Fruit fly (Drosophila melanogaster) whole organism, embryonic: Measurements from ENCODE around the gene Nlg2.

Experiments
- CG11723 ChIP-seq: fragments of 200-800 bp; sonication (Bioruptor generic); optimal IDR thresholded peaks from 2 replicates; lab custom pipeline; 2017; ENCODE audit warnings: missing biosample characterization, mild to moderate bottlenecking, missing genetic modification characterization
- CG12299 ChIP-seq: fragments of 200-800 bp; sonication (Bioruptor generic); optimal IDR thresholded peaks from 2 replicates; lab custom pipeline; 2018; ENCODE audit warnings: missing biosample characterization, mild to moderate bottlenecking, missing genetic modification characterization
- CG12942 ChIP-seq: fragments of 200-800 bp; sonication (Bioruptor generic); optimal IDR thresholded peaks from 3 replicates; lab custom pipeline; 2016; ENCODE audit warnings: missing biosample characterization, missing genetic modification characterization
- CG13287 ChIP-seq: fragments of 200-800 bp; sonication (Bioruptor generic); IDR thresholded peaks from 2 replicates; pipeline ENCODE4 v1.3.6; 2022; ENCODE audit warnings: missing biosample characterization, missing genetic modification characterization; ENCODE audit not compliant: partially characterized antibody
- CG15696 ChIP-seq: fragments of 200-800 bp; sonication (Bioruptor generic); optimal IDR thresholded peaks from 2 replicates; lab custom pipeline; 2019; ENCODE audit warnings: missing biosample characterization, mild to moderate bottlenecking, missing genetic modification characterization, moderate library complexity
- CG30403 ChIP-seq: fragments of 200-800 bp; sonication (Bioruptor generic); optimal IDR thresholded peaks from 3 replicates; lab custom pipeline; 2016; ENCODE audit warnings: missing biosample characterization, missing genetic modification characterization
- CG3281 ChIP-seq: fragments of 200-800 bp; sonication (Bioruptor generic); optimal IDR thresholded peaks from 3 replicates; lab custom pipeline; 2017; ENCODE audit warnings: missing biosample characterization, mild to moderate bottlenecking, missing genetic modification characterization
- CG33213 ChIP-seq: fragments of 200-800 bp; sonication (Bioruptor generic); optimal IDR thresholded peaks from 3 replicates; lab custom pipeline; 2016; ENCODE audit warnings: missing biosample characterization, missing genetic modification characterization
- CG34376 ChIP-seq: fragments of 200-800 bp; sonication (Bioruptor generic); optimal IDR thresholded peaks from 2 replicates; lab custom pipeline; 2018; ENCODE audit warnings: missing biosample characterization, mild to moderate bottlenecking, missing genetic modification characterization
- CG4424 ChIP-seq: fragments of 200-800 bp; sonication (Bioruptor generic); optimal IDR thresholded peaks from 3 replicates; lab custom pipeline; 2016; ENCODE audit warnings: missing biosample characterization, missing genetic modification characterization
- CG4617 ChIP-seq: fragments of 200-800 bp; sonication (Bioruptor generic); optimal IDR thresholded peaks from 3 replicates; lab custom pipeline; 2016; ENCODE audit warnings: missing biosample characterization, missing genetic modification characterization, borderline replicate concordance
- CG5245 ChIP-seq: fragments of 200-800 bp; sonication (Bioruptor generic); optimal IDR thresholded peaks from 3 replicates; lab custom pipeline; 2016; ENCODE audit warnings: missing biosample characterization, missing genetic modification characterization
- CG8290 ChIP-seq, 3 experiments: fragments of 200-800 bp; sonication (Bioruptor generic); optimal IDR thresholded peaks; 2 replicates each; lab custom pipeline; 2016 to 2019; ENCODE audit warnings: missing biosample characterization in 3 of 3, missing genetic modification characterization in 3 of 3, mild to moderate bottlenecking in 2 of 3, moderate library complexity in 1 of 3
- CG8359 ChIP-seq: fragments of 200-800 bp; sonication (Bioruptor generic); optimal IDR thresholded peaks from 2 replicates; lab custom pipeline; 2017; ENCODE audit warnings: missing biosample characterization, mild to moderate bottlenecking, missing genetic modification characterization, borderline replicate concordance
- CG8924 ChIP-seq: fragments of 200-800 bp; optimal IDR thresholded peaks from 3 replicates; lab custom pipeline; 2019; ENCODE audit warnings: missing biosample characterization, mild to moderate bottlenecking, missing genetic modification characterization, moderate library complexity
- CG9797 ChIP-seq: fragments of 200-800 bp; sonication (Bioruptor generic); optimal IDR thresholded peaks from 3 replicates; lab custom pipeline; 2018; ENCODE audit warnings: missing biosample characterization, mild to moderate bottlenecking, missing genetic modification characterization
- Dad ChIP-seq: fragments of 200-800 bp; sonication (Bioruptor generic); optimal IDR thresholded peaks from 3 replicates; lab custom pipeline; 2016; ENCODE audit warnings: missing biosample characterization, missing genetic modification characterization
- Dbx ChIP-seq: fragments of 200-800 bp; sonication (Bioruptor generic); IDR thresholded peaks from 3 replicates; pipeline ENCODE4 v1.3.6; 2022; ENCODE audit warnings: missing biosample characterization, missing genetic modification characterization
- Deaf1 ChIP-seq: fragments of 200-800 bp; optimal IDR thresholded peaks from 3 replicates; lab custom pipeline; 2019; ENCODE audit warnings: missing biosample characterization, mild to moderate bottlenecking, missing genetic modification characterization, moderate library complexity
- Dll ChIP-seq: fragments of 200-800 bp; sonication (Bioruptor generic); IDR thresholded peaks from 4 replicates; pipeline ENCODE4 v1.3.6; 2022; ENCODE audit warnings: missing biosample characterization, missing genetic modification characterization; ENCODE audit not compliant: partially characterized antibody
- Fer3 ChIP-seq: fragments of 200-800 bp; sonication (Bioruptor generic); optimal IDR thresholded peaks from 2 replicates; lab custom pipeline; 2018; ENCODE audit warnings: missing biosample characterization, mild to moderate bottlenecking, missing genetic modification characterization, moderate library complexity
- Hsf ChIP-seq: fragments of 200-800 bp; sonication (Bioruptor generic); optimal IDR thresholded peaks from 3 replicates; lab custom pipeline; 2016; ENCODE audit warnings: missing biosample characterization, missing genetic modification characterization
- Med ChIP-seq: fragments of 200-800 bp; sonication (Bioruptor generic); peaks from one replicate; lab custom pipeline; 2016; ENCODE audit warnings: missing biosample characterization, missing genetic modification characterization, mild to moderate bottlenecking, inconsistent platforms, moderate library complexity
- PHDP ChIP-seq: fragments of 200-800 bp; sonication (Bioruptor generic); optimal IDR thresholded peaks from 3 replicates; lab custom pipeline; 2018; ENCODE audit warnings: missing biosample characterization, mild to moderate bottlenecking, missing genetic modification characterization, moderate library complexity
- Pdp1 ChIP-seq, 2 experiments: fragments of 200-800 bp; sonication (Bioruptor generic); optimal IDR thresholded peaks; 3 replicates each; lab custom pipeline; 2016; ENCODE audit warnings: missing biosample characterization in 2 of 2, missing genetic modification characterization in 2 of 2, mild to moderate bottlenecking in 1 of 2, moderate library complexity in 1 of 2
- Sin3A ChIP-seq: fragments of >200 bp; optimal IDR thresholded peaks from 2 replicates; lab custom pipeline; 2018
- Spps ChIP-seq: fragments of 200-800 bp; sonication (Bioruptor generic); optimal IDR thresholded peaks from 2 replicates; lab custom pipeline; 2018; ENCODE audit warnings: missing biosample characterization, mild to moderate bottlenecking, missing genetic modification characterization
- Sry-β ChIP-seq: fragments of 200-800 bp; sonication (Bioruptor generic); optimal IDR thresholded peaks from 2 replicates; lab custom pipeline; 2018; ENCODE audit warnings: missing biosample characterization, mild to moderate bottlenecking, missing genetic modification characterization, moderate library complexity
- Stat92E ChIP-seq, 3 experiments: fragments of >200 bp in 2 of 3; fragments of 200-800 bp in 1 of 3; sonication (Bioruptor generic) in 1 of 3; optimal IDR thresholded peaks; 2 replicates each; lab custom pipeline; 2017 to 2019; ENCODE audit warnings: missing biosample characterization in 3 of 3, missing genetic modification characterization in 3 of 3, mild to moderate bottlenecking in 1 of 3, moderate library complexity in 1 of 3
- Trl ChIP-seq, 3 experiments: fragments of >200 bp in 2 of 3; fragments of 200-800 bp in 1 of 3; sonication (Bioruptor generic) in 1 of 3; optimal IDR thresholded peaks; 2 replicates in 1 of 3; 3 replicates in 2 of 3; lab custom pipeline; 2016 to 2017; ENCODE audit warnings: missing biosample characterization in 1 of 3, missing genetic modification characterization in 1 of 3
- Usf ChIP-seq: fragments of 200-800 bp; sonication (Bioruptor generic); optimal IDR thresholded peaks from 2 replicates; lab custom pipeline; 2017; ENCODE audit warnings: missing genotype, missing biosample characterization, missing genetic modification characterization
- Xrp1 ChIP-seq: fragments of 200-800 bp; sonication (Bioruptor generic); IDR thresholded peaks from 2 replicates; pipeline ENCODE4 v1.3.6; 2022; ENCODE audit warnings: missing biosample characterization, missing genetic modification characterization
- abd-A ChIP-seq: fragments of 200-800 bp; sonication (Bioruptor generic); optimal IDR thresholded peaks from 3 replicates; lab custom pipeline; 2019; ENCODE audit warnings: missing biosample characterization, mild to moderate bottlenecking, missing genetic modification characterization, moderate library complexity
- al ChIP-seq: fragments of 200-800 bp; sonication (Bioruptor generic); IDR thresholded peaks from 2 replicates; pipeline ENCODE4 v1.3.6; 2022; ENCODE audit warnings: missing biosample characterization, missing genetic modification characterization
- cg ChIP-seq: fragments of 200-800 bp; sonication (Bioruptor generic); optimal IDR thresholded peaks from 3 replicates; lab custom pipeline; 2019; ENCODE audit warnings: missing biosample characterization, mild to moderate bottlenecking, missing genetic modification characterization, moderate library complexity
- da ChIP-seq: fragments of 200-800 bp; sonication (Bioruptor generic); optimal IDR thresholded peaks from 2 replicates; lab custom pipeline; 2016; ENCODE audit warnings: missing biosample characterization, missing genetic modification characterization
- dmrt11E ChIP-seq: fragments of 200-800 bp; sonication (Bioruptor generic); optimal IDR thresholded peaks from 3 replicates; lab custom pipeline; 2018; ENCODE audit warnings: missing biosample characterization, mild to moderate bottlenecking, missing genetic modification characterization, moderate library complexity
- ewg ChIP-seq: fragments of 200-800 bp; sonication (Bioruptor generic); optimal IDR thresholded peaks from 3 replicates; lab custom pipeline; 2017; ENCODE audit warnings: mild to moderate bottlenecking, missing biosample characterization, missing genetic modification reagents, missing genetic modification characterization
- gro ChIP-seq: fragments of 200-800 bp; sonication (Bioruptor generic); optimal IDR thresholded peaks from 2 replicates; lab custom pipeline; 2016; ENCODE audit warnings: missing biosample characterization, missing genetic modification characterization
- knrl ChIP-seq: fragments of 200-800 bp; sonication (Bioruptor generic); IDR thresholded peaks from 3 replicates; pipeline ENCODE4 v1.3.6; 2022; ENCODE audit warnings: missing biosample characterization, missing genetic modification characterization; ENCODE audit not compliant: partially characterized antibody
- lilli ChIP-seq: fragments of 200-800 bp; sonication (Bioruptor generic); optimal IDR thresholded peaks from 3 replicates; lab custom pipeline; 2016; ENCODE audit warnings: missing biosample characterization, missing genetic modification characterization
- mam ChIP-seq: fragments of 200-800 bp; sonication (Bioruptor generic); optimal IDR thresholded peaks from 3 replicates; lab custom pipeline; 2016; ENCODE audit warnings: missing biosample characterization, missing genetic modification characterization
- nerfin-1 ChIP-seq: fragments of 200-800 bp; sonication (Bioruptor generic); optimal IDR thresholded peaks from 3 replicates; lab custom pipeline; 2019; ENCODE audit warnings: missing biosample characterization, mild to moderate bottlenecking, missing genetic modification characterization, moderate library complexity
- nmo ChIP-seq: fragments of 200-800 bp; sonication (Bioruptor generic); optimal IDR thresholded peaks from 2 replicates; lab custom pipeline; 2018; ENCODE audit warnings: missing biosample characterization, mild to moderate bottlenecking, missing genetic modification characterization, moderate library complexity
- run ChIP-seq: fragments of 200-800 bp; sonication (Bioruptor generic); optimal IDR thresholded peaks from 3 replicates; lab custom pipeline; 2018; ENCODE audit warnings: missing biosample characterization, mild to moderate bottlenecking, missing genetic modification characterization
- tin ChIP-seq: fragments of 200-800 bp; sonication (Bioruptor generic); optimal IDR thresholded peaks from 3 replicates; lab custom pipeline; 2016; ENCODE audit warnings: missing biosample characterization, missing genetic modification characterization
- twi ChIP-seq: fragments of 200-800 bp; optimal IDR thresholded peaks from 2 replicates; lab custom pipeline; 2019; ENCODE audit warnings: missing biosample characterization, mild to moderate bottlenecking, missing genetic modification characterization, moderate library complexity

The Nlg2 gene

dm6 chr2L:6874006-6874405 lies 694 bp upstream of the Nlg2 start:
- TF ChIP-seq CG8359 (GFP tag; lab: Kevin White, UChicago) (no peak), Trl (optimal IDR thresholded peaks at IDR 0.05; lab: Kevin White, UChicago) (peak in 1 of 2 experiments; percentile 65), Trl (GFP tag; optimal IDR thresholded peaks at IDR 0.05; lab: Kevin White, UChicago) (no peak), abd-A (tag; lab: Kevin White, UChicago) (peak; percentile 59), Deaf1 (tag; lab: Kevin White, UChicago) (peak; percentile 89)

- TF ChIP-seq Dbx (no peak), Fer3 (tag; lab: Kevin White, UChicago) (peak; percentile 14), Stat92E (GFP tag; optimal IDR thresholded peaks at IDR 0.05; lab: Kevin White, UChicago) (peak in 1 of 3 experiments; percentile 12), twi (tag; lab: Kevin White, UChicago) (no peak), mam (GFP tag; lab: Kevin White, UChicago) (peak; percentile 39), nerfin-1 (tag; lab: Kevin White, UChicago) (peak; percentile 55), CG4617 (GFP tag; lab: Kevin White, UChicago) (peak; percentile 83), da (GFP tag; lab: Kevin White, UChicago) (no peak), CG3281 (GFP tag; lab: Kevin White, UChicago) (peak; percentile 2), CG33213 (peak; percentile 38), cg (GFP tag; lab: Kevin White, UChicago) (peak; percentile 32), al (GFP tag; lab: Robert Waterston, UW) (no peak; the same call in 1 of the 2 replicates), Med (peak; percentile 64), CG12942 (GFP tag; lab: Kevin White, UChicago) (peak; percentile 3), run (tag; lab: Kevin White, UChicago) (peak; percentile 7), CG30403 (GFP tag; lab: Kevin White, UChicago) (peak; percentile 55), CG15696 (tag; lab: Kevin White, UChicago) (peak; percentile 23), Dad (peak; percentile 2), CG12299 (tag; lab: Kevin White, UChicago) (peak; percentile 3), knrl (GFP tag; lab: Robert Waterston, UW) (peak; percentile 20; the same call in 1 of the 3 replicates), Spps (tag; lab: Kevin White, UChicago) (no peak), CG11723 (GFP tag; lab: Kevin White, UChicago) (no peak), Sin3A (peak; percentile 71), CG9797 (GFP tag; lab: Kevin White, UChicago) (peak; percentile 90), Pdp1 (GFP tag; optimal IDR thresholded peaks at IDR 0.05; lab: Kevin White, UChicago) (peak; percentile 5 to 45), CG8924 (peak; percentile 39), Xrp1 (GFP tag; lab: Robert Waterston, UW) (peak; percentile 39; the same call in 1 of the 2 replicates), lilli (peak; percentile 62), CG5245 (no peak), nmo (GFP tag; lab: Kevin White, UChicago) (peak; percentile 58), dmrt11E (tag; lab: Kevin White, UChicago) (peak; percentile 29), CG34376 (GFP tag; lab: Kevin White, UChicago) (peak; percentile 1), ewg (GFP tag; lab: Kevin White, UChicago) (peak; percentile 17), PHDP (tag; lab: Kevin White, UChicago) (no peak), CG13287 (peak; percentile 54; the same call in 1 of the 2 replicates), Dll (GFP tag; lab: Robert Waterston, UW) (peak; percentile 39; the same call in 1 of the 4 replicates), CG4424 (GFP tag; lab: Kevin White, UChicago) (peak; percentile 19), Usf (GFP tag; lab: Kevin White, UChicago) (no peak), Sry-β (peak; percentile 94), Hsf (peak; percentile 19), CG8290 (GFP tag; optimal IDR thresholded peaks at IDR 0.05; lab: Kevin White, UChicago) (no peak), CG8290 (tag; optimal IDR thresholded peaks at IDR 0.05; lab: Kevin White, UChicago) (peak in 1 of 2 experiments; percentile 3), tin (GFP tag; lab: Kevin White, UChicago) (peak; percentile 15), gro (GFP tag; lab: Kevin White, UChicago) (peak; percentile 30)
Observed at dm6 chr2L:6907761-6908160, 33.1 kb downstream of the Nlg2 start, which contains the start of the genes Polr1F and Rat1. Gene Polr1F (minus strand): TSS chr2L:6907844. Gene Rat1 (plus strand): TSS chr2L:6908083.
